Fruit fly (Drosophila melanogaster) whole organism, prepupa: ENCODE measurements around the gene CG8301.

Experiments used
- CG34406 ChIP-seq: fragments of 200-800 bp; sonication (Bioruptor generic); optimal IDR thresholded peaks from 3 replicates; lab custom pipeline; 2016; ENCODE audit warnings: missing biosample characterization, missing genetic modification characterization
- CG3919 ChIP-seq: fragments of 200-800 bp; sonication (Bioruptor generic); optimal IDR thresholded peaks from 3 replicates; lab custom pipeline; 2016; ENCODE audit warnings: missing biosample characterization, missing genetic modification characterization
- CG6808 ChIP-seq: fragments of 200-800 bp; sonication (Bioruptor generic); optimal IDR thresholded peaks from 3 replicates; lab custom pipeline; 2017; ENCODE audit warnings: missing biosample characterization, missing genetic modification characterization, mild to moderate bottlenecking, moderate library complexity, missing genetic modification reagents
- CG7368 ChIP-seq: fragments of 200-800 bp; sonication (Bioruptor generic); optimal IDR thresholded peaks from 3 replicates; lab custom pipeline; 2016; ENCODE audit warnings: missing biosample characterization, missing genetic modification characterization
- CG9139 ChIP-seq: fragments of 200-800 bp; sonication (Bioruptor generic); optimal IDR thresholded peaks from 3 replicates; lab custom pipeline; 2017; ENCODE audit warnings: missing biosample characterization, mild to moderate bottlenecking, missing genetic modification characterization
- Gug ChIP-seq: fragments of 200-800 bp; sonication (Bioruptor generic); IDR thresholded peaks from 2 replicates; pipeline ENCODE4 v1.3.6; 2022; ENCODE audit warnings: missing biosample characterization, missing genetic modification characterization
- Hr4 ChIP-seq: fragments of 200-800 bp; sonication (Bioruptor generic); optimal IDR thresholded peaks from 3 replicates; lab custom pipeline; 2016; ENCODE audit warnings: missing biosample characterization, missing genetic modification characterization
- Sox102F ChIP-seq: fragments of 200-800 bp; sonication (Bioruptor generic); optimal IDR thresholded peaks from 2 replicates; lab custom pipeline; 2016; ENCODE audit warnings: missing biosample characterization, mild to moderate bottlenecking, missing genetic modification characterization
- Sox15 ChIP-seq: fragments of 200-800 bp; sonication (Bioruptor generic); optimal IDR thresholded peaks from 3 replicates; lab custom pipeline; 2016; ENCODE audit warnings: missing biosample characterization, missing genetic modification characterization
- eg ChIP-seq: fragments of 200-800 bp; sonication (Bioruptor generic); IDR thresholded peaks from 3 replicates; pipeline ENCODE4 v1.3.6; 2022; ENCODE audit warnings: missing biosample characterization, missing genetic modification characterization
- salr ChIP-seq, 2 experiments: fragments of 200-800 bp; sonication (Bioruptor generic); optimal IDR thresholded peaks; 3 replicates each; lab custom pipeline; 2016 to 2018; ENCODE audit warnings: missing biosample characterization in 2 of 2, missing genetic modification characterization in 2 of 2, mild to moderate bottlenecking in 1 of 2

- no peak for TF ChIP-seq Sox102F (GFP tag; lab: Kevin White, UChicago)
- TF ChIP-seq salr (GFP tag; optimal IDR thresholded peaks at IDR 0.05; lab: Kevin White, UChicago): no peak
- no peak for TF ChIP-seq CG34406
- no peak for TF ChIP-seq CG3919 (GFP tag; lab: Kevin White, UChicago)
- TF ChIP-seq CG7368 (GFP tag; lab: Kevin White, UChicago): no peak
- TF ChIP-seq Hr4 (GFP tag; lab: Kevin White, UChicago): no peak
- no peak for TF ChIP-seq CG9139 (GFP tag; lab: Kevin White, UChicago)
- no peak for TF ChIP-seq Sox15 (GFP tag; lab: Kevin White, UChicago)
- TF ChIP-seq CG6808 (GFP tag; lab: Kevin White, UChicago): no peak
- TF ChIP-seq Gug (GFP tag; lab: Robert Waterston, UW): no peak
- no peak for TF ChIP-seq eg
Measured at dm6 chr3R:9583122-9583521, 2.0 kb downstream of the CG8301 start, which contains the start of gene CG33654.
